In genomic region chrII:11632689-11633088, ce11 we compare ENCODE assay signal across 2 worm cellular contexts.
A peak's percentile ranks its signal among the peaks of the same experiment; 100 is the strongest.
TF ChIP-seq lines count a peak whose summit lies in the region.

No protein-coding gene starts in this region.

TF ChIP-seq in whole organism, L1 larva, 84 proteins besides CTCF, POLR2A, EP300 and RAD21 (continued from another document):
- TF ChIP-seq zip-4 (GFP tag; optimal IDR thresholded peaks at IDR 0.05; lab: Kevin White, UChicago): no peak
- TF ChIP-seq grh-1 (GFP tag; IDR thresholded peaks at IDR 0.05; lab: Robert Waterston, UW): no peak
- TF ChIP-seq ama-1 (optimal IDR thresholded peaks at IDR 0.05; lab: Kevin White, UChicago): no peak
- peak in 2 of 3 experiments; percentile 48 to 73 for TF ChIP-seq ceh-82 (tag; optimal IDR thresholded peaks at IDR 0.05; lab: Kevin White, UChicago)
- no peak for TF ChIP-seq mef-2 (tag; optimal IDR thresholded peaks at IDR 0.05; lab: Kevin White, UChicago)
- TF ChIP-seq nhr-47 (tag; optimal IDR thresholded peaks at IDR 0.05; lab: Kevin White, UChicago): peak; percentile 60
- TF ChIP-seq sptf-1 (tag; optimal IDR thresholded peaks at IDR 0.05; lab: Kevin White, UChicago): no peak
- no peak for TF ChIP-seq isw-1 (GFP tag; IDR thresholded peaks at IDR 0.05; lab: Robert Waterston, UW)
- peak; percentile 49 for TF ChIP-seq rnt-1 (tag; optimal IDR thresholded peaks at IDR 0.05; lab: Kevin White, UChicago)
- peak in 1 of 2 experiments; percentile 33 for TF ChIP-seq mdl-1 (tag; optimal IDR thresholded peaks at IDR 0.05; lab: Kevin White, UChicago)
- peak in 3 of 6 experiments; percentile 47 to 51 (median 49) for TF ChIP-seq elt-3 (tag; optimal IDR thresholded peaks at IDR 0.05; lab: Kevin White, UChicago)
- TF ChIP-seq aha-1 (tag; optimal IDR thresholded peaks at IDR 0.05; lab: Kevin White, UChicago): no peak
- no peak for TF ChIP-seq C34B4.2 (tag; optimal IDR thresholded peaks at IDR 0.05; lab: Kevin White, UChicago)
- no peak for TF ChIP-seq F16B12.6 (tag; optimal IDR thresholded peaks at IDR 0.05; lab: Kevin White, UChicago)
- no peak for TF ChIP-seq ceh-88 (GFP tag; IDR thresholded peaks at IDR 0.05; lab: Robert Waterston, UW)
- no peak for TF ChIP-seq pqm-1 (tag; optimal IDR thresholded peaks at IDR 0.05; lab: Kevin White, UChicago)
- no peak for TF ChIP-seq irx-1 (tag; optimal IDR thresholded peaks at IDR 0.05; lab: Kevin White, UChicago)
- no peak for TF ChIP-seq hlh-17 (GFP tag; optimal IDR thresholded peaks at IDR 0.05; lab: Kevin White, UChicago; ENCODE audit: borderline replicate concordance)
- TF ChIP-seq C16A3.4 (tag; optimal IDR thresholded peaks at IDR 0.05; lab: Kevin White, UChicago): peak; percentile 17
- TF ChIP-seq blmp-1 (tag; optimal IDR thresholded peaks at IDR 0.05; lab: Kevin White, UChicago): peak; percentile 59
- TF ChIP-seq lin-35 (GFP tag; optimal IDR thresholded peaks at IDR 0.05; lab: Kevin White, UChicago): peak; percentile 38 to 42
- peak; percentile 44 for TF ChIP-seq skn-1 (tag; optimal IDR thresholded peaks at IDR 0.05; lab: Kevin White, UChicago)
- no peak for TF ChIP-seq pag-3 (tag; optimal IDR thresholded peaks at IDR 0.05; lab: Kevin White, UChicago; ENCODE audit: borderline replicate concordance, insufficient read depth)
- TF ChIP-seq nhr-237 (tag; optimal IDR thresholded peaks at IDR 0.05; lab: Kevin White, UChicago): no peak
- TF ChIP-seq efl-3 (GFP tag; optimal IDR thresholded peaks at IDR 0.05; lab: Kevin White, UChicago): no peak
- TF ChIP-seq ceh-90 (tag; optimal IDR thresholded peaks at IDR 0.05; lab: Kevin White, UChicago): no peak
- TF ChIP-seq nhr-11 (tag; optimal IDR thresholded peaks at IDR 0.05; lab: Kevin White, UChicago): no peak
- TF ChIP-seq efl-1 (optimal IDR thresholded peaks at IDR 0.05; lab: Kevin White, UChicago): peak; percentile 34 to 51
- peak in 1 of 2 experiments; percentile 4 for TF ChIP-seq efl-1 (GFP tag; optimal IDR thresholded peaks at IDR 0.05 in 1 of 2; lab: Kevin White, UChicago)
- TF ChIP-seq dsc-1 (tag; optimal IDR thresholded peaks at IDR 0.05; lab: Kevin White, UChicago): peak; percentile 13
- no peak for TF ChIP-seq lin-15B (tag; optimal IDR thresholded peaks at IDR 0.05; lab: Kevin White, UChicago)
- TF ChIP-seq C04F5.9 (tag; optimal IDR thresholded peaks at IDR 0.05; lab: Kevin White, UChicago): no peak
- peak; percentile 86 for TF ChIP-seq lin-14 (GFP tag; optimal IDR thresholded peaks at IDR 0.05; lab: Kevin White, UChicago)
- TF ChIP-seq nhr-19 (GFP tag; conservative IDR thresholded peaks at IDR 0.05; lab: Robert Waterston, UW): peak; percentile 26; the same call in 1 of the 2 replicates
- TF ChIP-seq ets-5 (GFP tag; IDR thresholded peaks at IDR 0.05; lab: Robert Waterston, UW): no peak
- TF ChIP-seq elt-2 (tag; optimal IDR thresholded peaks at IDR 0.05; lab: Kevin White, UChicago): no peak
- TF ChIP-seq pax-3 (tag; optimal IDR thresholded peaks at IDR 0.05; lab: Kevin White, UChicago): no peak
- TF ChIP-seq lin-13 (GFP tag; optimal IDR thresholded peaks at IDR 0.05; lab: Kevin White, UChicago): peak; percentile 18
- no peak for TF ChIP-seq ztf-11 (tag; optimal IDR thresholded peaks at IDR 0.05; lab: Kevin White, UChicago)
- TF ChIP-seq unc-62 (GFP tag; optimal IDR thresholded peaks at IDR 0.05; lab: Kevin White, UChicago): no peak
- TF ChIP-seq aly-2 (tag; optimal IDR thresholded peaks at IDR 0.05; lab: Kevin White, UChicago): no peak
- peak; percentile 49 for TF ChIP-seq nhr-20 (tag; optimal IDR thresholded peaks at IDR 0.05; lab: Kevin White, UChicago)
- no peak for TF ChIP-seq fkh-4 (tag; optimal IDR thresholded peaks at IDR 0.05; lab: Kevin White, UChicago; ENCODE audit: borderline replicate concordance)
- no peak for TF ChIP-seq ceh-8 (GFP tag; optimal IDR thresholded peaks at IDR 0.05; lab: Kevin White, UChicago)
- no peak for TF ChIP-seq vab-15 (tag; optimal IDR thresholded peaks at IDR 0.05; lab: Kevin White, UChicago)
- TF ChIP-seq nhr-76 (tag; optimal IDR thresholded peaks at IDR 0.05; lab: Kevin White, UChicago): no peak
- no peak for TF ChIP-seq tlp-1 (tag; optimal IDR thresholded peaks at IDR 0.05; lab: Kevin White, UChicago)
- TF ChIP-seq ceh-63 (GFP tag; optimal IDR thresholded peaks at IDR 0.05; lab: Kevin White, UChicago): no peak
- no peak for TF ChIP-seq ces-1 (GFP tag; optimal IDR thresholded peaks at IDR 0.05; lab: Kevin White, UChicago)
- peak; percentile 72 for TF ChIP-seq snu-23 (GFP tag; optimal IDR thresholded peaks at IDR 0.05; lab: Kevin White, UChicago)
- TF ChIP-seq Y116A8C.19 (tag; optimal IDR thresholded peaks at IDR 0.05; lab: Kevin White, UChicago; ENCODE audit: borderline replicate concordance): no peak
- peak; percentile 4 to 10 for TF ChIP-seq egl-27 (tag; optimal IDR thresholded peaks at IDR 0.05; lab: Kevin White, UChicago)
- peak; percentile 71 for TF ChIP-seq nhr-71 (tag; optimal IDR thresholded peaks at IDR 0.05; lab: Kevin White, UChicago)
- peak; percentile 15 to 57 for TF ChIP-seq lsy-2 (tag; optimal IDR thresholded peaks at IDR 0.05; lab: Kevin White, UChicago)
- TF ChIP-seq snpc-4 (tag; optimal IDR thresholded peaks at IDR 0.05; lab: Kevin White, UChicago): no peak
- no peak for TF ChIP-seq unc-98 (GFP tag; IDR thresholded peaks at IDR 0.05; lab: Robert Waterston, UW)
- TF ChIP-seq jun-1 (tag; optimal IDR thresholded peaks at IDR 0.05; lab: Kevin White, UChicago): peak; percentile 15
- TF ChIP-seq swsn-7 (tag; optimal IDR thresholded peaks at IDR 0.05; lab: Kevin White, UChicago): peak; percentile 53
- no peak for TF ChIP-seq zag-1 (tag; optimal IDR thresholded peaks at IDR 0.05; lab: Kevin White, UChicago)
- no peak for TF ChIP-seq sup-37 (GFP tag; optimal IDR thresholded peaks at IDR 0.05; lab: Kevin White, UChicago)
- peak; percentile 48 for TF ChIP-seq tbx-2 (tag; optimal IDR thresholded peaks at IDR 0.05; lab: Kevin White, UChicago)
- TF ChIP-seq nhr-28 (tag; optimal IDR thresholded peaks at IDR 0.05; lab: Kevin White, UChicago): no peak
TF ChIP-seq in whole organism, L1 larva: peak in this region for 30.

TF ChIP-seq in whole organism, young adult, 124 proteins besides CTCF, POLR2A, EP300 and RAD21 (continued from another document):
- TF ChIP-seq Y67H2A.10 (GFP tag; conservative IDR thresholded peaks at IDR 0.05; lab: Robert Waterston, UW) (no peak), nhr-179 (tag; optimal IDR thresholded peaks at IDR 0.05; lab: Kevin White, UChicago) (no peak), dpl-1 (GFP tag; optimal IDR thresholded peaks at IDR 0.05; lab: Kevin White, UChicago) (no peak), F10E7.11 (tag; optimal IDR thresholded peaks at IDR 0.05; lab: Kevin White, UChicago) (no peak)
TF ChIP-seq in whole organism, young adult: peak in this region for 10.
